Fruit fly (Drosophila melanogaster): ENCODE measurements around the gene CG31373.

The CG31373 gene

dm6 chr3R:10673571-10673970, 35.6 kb downstream of the CG31373 start:
- TF ChIP-seq Sp1 (GFP tag; optimal IDR thresholded peaks at IDR 0.05) (peak; percentile 32), fru (GFP tag; optimal IDR thresholded peaks at IDR 0.05) (peak; percentile 11), ey (GFP tag; optimal IDR thresholded peaks at IDR 0.05) (peak; percentile 56), Hnf4 (GFP tag; optimal IDR thresholded peaks at IDR 0.05) (peak; percentile 6), CrebA (GFP tag; optimal IDR thresholded peaks at IDR 0.05; ENCODE audit: borderline replicate concordance) (no peak), HLH106 (tag; optimal IDR thresholded peaks at IDR 0.05) (peak; percentile 44), dl (GFP tag; optimal IDR thresholded peaks at IDR 0.05; ENCODE audit: insufficient read depth in 1 of 2, partially characterized antibody in 2 of 2) (no peak), Dif (GFP tag; optimal IDR thresholded peaks at IDR 0.05; ENCODE audit: partially characterized antibody) (no peak), CG32264 (GFP tag; optimal IDR thresholded peaks at IDR 0.05) (no peak), Abd-B (GFP tag; optimal IDR thresholded peaks at IDR 0.05) (no peak), woc (GFP tag; optimal IDR thresholded peaks at IDR 0.05) (peak; percentile 6), rgr (GFP tag; optimal IDR thresholded peaks at IDR 0.05) (peak; percentile 13), foxo (GFP tag; optimal IDR thresholded peaks at IDR 0.05) (peak in 1 of 2 experiments; percentile 45), psq (GFP tag; optimal IDR thresholded peaks at IDR 0.05) (no peak), dsf (GFP tag; optimal IDR thresholded peaks at IDR 0.05; ENCODE audit: borderline replicate concordance) (no peak), h (GFP tag; optimal IDR thresholded peaks at IDR 0.05) (peak; percentile 35), Rel (GFP tag; optimal IDR thresholded peaks at IDR 0.05) (no peak), Rel (tag; optimal IDR thresholded peaks at IDR 0.05) (no peak), OdsH (GFP tag; optimal IDR thresholded peaks at IDR 0.05) (peak; percentile 33), br (GFP tag; optimal IDR thresholded peaks at IDR 0.05) (peak; percentile 4), Vsx2 (GFP tag; optimal IDR thresholded peaks at IDR 0.05; ENCODE audit: partially characterized antibody) (no peak)

dm6 chr3R:10672680-10673079, 36.5 kb downstream of the CG31373 start:
- TF ChIP-seq Rel (GFP tag; optimal IDR thresholded peaks at IDR 0.05) = no peak
- no peak for TF ChIP-seq Rel (tag; optimal IDR thresholded peaks at IDR 0.05)
- TF ChIP-seq fru (GFP tag; optimal IDR thresholded peaks at IDR 0.05) = peak; percentile 16
- TF ChIP-seq foxo (GFP tag; optimal IDR thresholded peaks at IDR 0.05) = peak in 1 of 2 experiments; percentile 23
- TF ChIP-seq Jra (GFP tag; optimal IDR thresholded peaks at IDR 0.05) = no peak
- no peak for TF ChIP-seq CG32264 (GFP tag; optimal IDR thresholded peaks at IDR 0.05)
- no peak for TF ChIP-seq pan (optimal IDR thresholded peaks at IDR 0.05)
- TF ChIP-seq Hr78 (GFP tag; optimal IDR thresholded peaks at IDR 0.05) = no peak
- TF ChIP-seq lola (GFP tag; optimal IDR thresholded peaks at IDR 0.05) = no peak
- TF ChIP-seq CG9705 (GFP tag; optimal IDR thresholded peaks at IDR 0.05) = no peak
- TF ChIP-seq GATAd (GFP tag; optimal IDR thresholded peaks at IDR 0.05) = no peak
- TF ChIP-seq rgr (GFP tag; optimal IDR thresholded peaks at IDR 0.05) = no peak
- no peak for TF ChIP-seq sage (GFP tag; optimal IDR thresholded peaks at IDR 0.05)
- TF ChIP-seq ey (GFP tag; optimal IDR thresholded peaks at IDR 0.05) = peak; percentile 8
- TF ChIP-seq HLH106 (tag; optimal IDR thresholded peaks at IDR 0.05) = no peak
- TF ChIP-seq Vsx2 (GFP tag; optimal IDR thresholded peaks at IDR 0.05; ENCODE audit: partially characterized antibody) = no peak
- no peak for TF ChIP-seq dmrt93B (GFP tag; optimal IDR thresholded peaks at IDR 0.05)
- no peak for TF ChIP-seq h (GFP tag; optimal IDR thresholded peaks at IDR 0.05)
- no peak for TF ChIP-seq CrebA (GFP tag; optimal IDR thresholded peaks at IDR 0.05; ENCODE audit: borderline replicate concordance)
- no peak for TF ChIP-seq Hr83 (GFP tag; optimal IDR thresholded peaks at IDR 0.05; ENCODE audit: poor library complexity, severe bottlenecking)
- TF ChIP-seq Sp1 (GFP tag; optimal IDR thresholded peaks at IDR 0.05) = no peak

DNA sequence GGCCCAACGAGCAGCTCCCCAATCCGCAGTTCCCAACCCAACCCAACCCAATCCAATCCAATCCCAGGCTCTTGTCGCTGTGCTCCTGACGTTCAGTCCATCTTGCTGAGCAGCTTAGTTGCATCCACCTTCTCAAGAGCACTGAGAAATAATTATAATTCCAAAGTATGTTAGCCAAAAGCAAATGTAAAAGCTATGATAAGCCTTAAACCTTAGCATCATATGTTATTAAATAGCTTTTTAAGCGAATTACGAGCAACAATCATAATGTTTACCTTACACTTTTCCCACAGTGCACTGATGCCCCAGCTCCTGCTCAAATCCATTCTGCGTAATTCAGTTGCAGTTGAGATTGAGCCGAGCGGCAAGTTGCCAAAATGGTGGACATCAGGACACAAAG, 39.2 kb downstream of the CG31373 start:
- TF ChIP-seq foxo (GFP tag; optimal IDR thresholded peaks at IDR 0.05) = peak in 1 of 2 experiments; percentile 48
- TF ChIP-seq pan (optimal IDR thresholded peaks at IDR 0.05) = no peak
- TF ChIP-seq Mio (GFP tag; optimal IDR thresholded peaks at IDR 0.05) = no peak
- TF ChIP-seq CG32264 (GFP tag; optimal IDR thresholded peaks at IDR 0.05) = no peak
- TF ChIP-seq sage (GFP tag; optimal IDR thresholded peaks at IDR 0.05) = no peak
- no peak for TF ChIP-seq Abd-B (GFP tag; optimal IDR thresholded peaks at IDR 0.05)
- no peak for TF ChIP-seq Hr78 (GFP tag; optimal IDR thresholded peaks at IDR 0.05)
- TF ChIP-seq sv (GFP tag; optimal IDR thresholded peaks at IDR 0.05) = no peak
- TF ChIP-seq dmrt93B (GFP tag; optimal IDR thresholded peaks at IDR 0.05) = no peak
- no peak for TF ChIP-seq GATAd (GFP tag; optimal IDR thresholded peaks at IDR 0.05)
- no peak for TF ChIP-seq Myc (optimal IDR thresholded peaks at IDR 0.05)
- peak; percentile 53 for TF ChIP-seq fru (GFP tag; optimal IDR thresholded peaks at IDR 0.05)
- TF ChIP-seq br (GFP tag; optimal IDR thresholded peaks at IDR 0.05) = no peak
- no peak for TF ChIP-seq dl (GFP tag; optimal IDR thresholded peaks at IDR 0.05; ENCODE audit: insufficient read depth in 1 of 2, partially characterized antibody in 2 of 2)
- TF ChIP-seq brk (GFP tag; optimal IDR thresholded peaks at IDR 0.05) = no peak
- TF ChIP-seq Vsx2 (GFP tag; optimal IDR thresholded peaks at IDR 0.05; ENCODE audit: partially characterized antibody) = no peak
- TF ChIP-seq lola (GFP tag; optimal IDR thresholded peaks at IDR 0.05) = no peak
- no peak for TF ChIP-seq jim (GFP tag; optimal IDR thresholded peaks at IDR 0.05)
- TF ChIP-seq HLH106 (tag; optimal IDR thresholded peaks at IDR 0.05) = peak; percentile 65
- TF ChIP-seq Hnf4 (GFP tag; optimal IDR thresholded peaks at IDR 0.05) = no peak
- TF ChIP-seq Hr83 (GFP tag; optimal IDR thresholded peaks at IDR 0.05; ENCODE audit: poor library complexity, severe bottlenecking) = no peak
- TF ChIP-seq tai (GFP tag; optimal IDR thresholded peaks at IDR 0.05) = no peak
- peak; percentile 5 for TF ChIP-seq woc (GFP tag; optimal IDR thresholded peaks at IDR 0.05)
- TF ChIP-seq N (GFP tag; optimal IDR thresholded peaks at IDR 0.05) = no peak
- no peak for TF ChIP-seq Dfd (GFP tag; optimal IDR thresholded peaks at IDR 0.05)
- TF ChIP-seq Jra (GFP tag; optimal IDR thresholded peaks at IDR 0.05) = no peak
- TF ChIP-seq psq (GFP tag; optimal IDR thresholded peaks at IDR 0.05) = peak; percentile 4
- TF ChIP-seq rgr (GFP tag; optimal IDR thresholded peaks at IDR 0.05) = peak; percentile 41
- TF ChIP-seq CG9705 (GFP tag; optimal IDR thresholded peaks at IDR 0.05) = no peak
- TF ChIP-seq Sp1 (GFP tag; optimal IDR thresholded peaks at IDR 0.05) = peak; percentile 42
- TF ChIP-seq ey (GFP tag; optimal IDR thresholded peaks at IDR 0.05) = peak; percentile 44
- TF ChIP-seq dsf (GFP tag; optimal IDR thresholded peaks at IDR 0.05; ENCODE audit: borderline replicate concordance) = no peak
- TF ChIP-seq Dif (GFP tag; optimal IDR thresholded peaks at IDR 0.05; ENCODE audit: partially characterized antibody) = no peak
- TF ChIP-seq Rel (GFP tag; optimal IDR thresholded peaks at IDR 0.05) = no peak
- TF ChIP-seq Rel (tag; optimal IDR thresholded peaks at IDR 0.05) = no peak
- peak; percentile 12 for TF ChIP-seq OdsH (GFP tag; optimal IDR thresholded peaks at IDR 0.05)
- TF ChIP-seq h (GFP tag; optimal IDR thresholded peaks at IDR 0.05) = peak; percentile 65
- TF ChIP-seq CrebA (GFP tag; optimal IDR thresholded peaks at IDR 0.05; ENCODE audit: borderline replicate concordance) = no peak
- no peak for TF ChIP-seq usp (GFP tag; optimal IDR thresholded peaks at IDR 0.05)

All from whole organism, wandering third instar larva.